Fruit fly (Drosophila melanogaster): ENCODE data around the gene CG43322.

The CG43322 gene

dm6 chr2L:7033100-7033675, 20.0 kb downstream of the CG43322 start (continued):
- TF ChIP-seq CG8632 (GFP tag; optimal IDR thresholded peaks at IDR 0.05) (no peak), Smox (GFP tag; optimal IDR thresholded peaks at IDR 0.05) (no peak), CG8319 (GFP tag; optimal IDR thresholded peaks at IDR 0.05) (peak; percentile 15), CG3032 (tag; optimal IDR thresholded peaks at IDR 0.05) (peak; percentile 37), Eip78C (GFP tag) (peak; percentile 80), Sox15 (GFP tag; optimal IDR thresholded peaks at IDR 0.05) (no peak), Ets21C (GFP tag; optimal IDR thresholded peaks at IDR 0.05) (peak; percentile 7), Ets96B (tag; optimal IDR thresholded peaks at IDR 0.05) (peak; percentile 42), CG11762 (GFP tag; optimal IDR thresholded peaks at IDR 0.05; ENCODE audit: insufficient read depth) (peak; percentile 17), CG11902 (GFP tag; optimal IDR thresholded peaks at IDR 0.05) (no peak), eg (GFP tag; IDR thresholded peaks at IDR 0.05) (no peak; the same call in 1 of the 3 replicates), Hr4 (GFP tag; optimal IDR thresholded peaks at IDR 0.05) (peak; percentile 68), CG34406 (GFP tag; optimal IDR thresholded peaks at IDR 0.05) (peak; percentile 47), CG7368 (GFP tag; optimal IDR thresholded peaks at IDR 0.05) (peak; percentile 48), acj6 (GFP tag; optimal IDR thresholded peaks at IDR 0.05) (peak; percentile 37), dsx (GFP tag; optimal IDR thresholded peaks at IDR 0.05; ENCODE audit: poor library complexity, severe bottlenecking) (peak; percentile 56), Sox102F (GFP tag; optimal IDR thresholded peaks at IDR 0.05) (no peak), dac (GFP tag; optimal IDR thresholded peaks at IDR 0.05) (peak; percentile 23), CG31627 (GFP tag; optimal IDR thresholded peaks at IDR 0.05) (peak; percentile 62), Sox14 (GFP tag; optimal IDR thresholded peaks at IDR 0.05) (peak; percentile 73), CG6854 (GFP tag; optimal IDR thresholded peaks at IDR 0.05) (no peak), esn (GFP tag; optimal IDR thresholded peaks at IDR 0.05) (peak; percentile 56)

- TF ChIP-seq Met (GFP tag; optimal IDR thresholded peaks at IDR 0.05) (no peak), esn (GFP tag; optimal IDR thresholded peaks at IDR 0.05) (peak; percentile 34), Lpt (GFP tag; optimal IDR thresholded peaks at IDR 0.05) (no peak), net (GFP tag; optimal IDR thresholded peaks at IDR 0.05) (no peak), topi (GFP tag; optimal IDR thresholded peaks at IDR 0.05) (peak; percentile 3), fkh (GFP tag; optimal IDR thresholded peaks at IDR 0.05) (no peak), CG32006 (GFP tag; optimal IDR thresholded peaks at IDR 0.05) (no peak), CG3032 (tag; optimal IDR thresholded peaks at IDR 0.05) (no peak), CG6808 (GFP tag; optimal IDR thresholded peaks at IDR 0.05) (peak; percentile 9), Gug (GFP tag; IDR thresholded peaks at IDR 0.05) (no peak), CG8119 (GFP tag; IDR thresholded peaks at IDR 0.05) (no peak), Sox14 (GFP tag; optimal IDR thresholded peaks at IDR 0.05) (no peak), ss (GFP tag; optimal IDR thresholded peaks at IDR 0.05) (peak; percentile 24 to 39), CG7368 (GFP tag; optimal IDR thresholded peaks at IDR 0.05) (no peak), CG8632 (GFP tag; optimal IDR thresholded peaks at IDR 0.05) (no peak), Blimp-1 (GFP tag; optimal IDR thresholded peaks at IDR 0.05) (no peak), Eip93F (GFP tag; optimal IDR thresholded peaks at IDR 0.05) (no peak), dsx (GFP tag; optimal IDR thresholded peaks at IDR 0.05; ENCODE audit: poor library complexity, severe bottlenecking) (peak; percentile 38), eg (GFP tag; IDR thresholded peaks at IDR 0.05) (no peak), CG15336 (GFP tag; IDR thresholded peaks at IDR 0.05) (no peak), Hr39 (GFP tag; optimal IDR thresholded peaks at IDR 0.05) (no peak), Hr38 (GFP tag; optimal IDR thresholded peaks at IDR 0.05) (no peak), Eip78C (GFP tag) (peak; percentile 72), Sox102F (GFP tag; optimal IDR thresholded peaks at IDR 0.05) (no peak), achi (GFP tag; optimal IDR thresholded peaks at IDR 0.05) (no peak), CG10669 (GFP tag; optimal IDR thresholded peaks at IDR 0.05) (no peak), CG11294 (GFP tag; IDR thresholded peaks at IDR 0.05) (no peak), CG11902 (GFP tag; optimal IDR thresholded peaks at IDR 0.05) (no peak), svp (GFP tag) (peak; percentile 82), Sox15 (GFP tag; optimal IDR thresholded peaks at IDR 0.05) (no peak), vri (GFP tag; optimal IDR thresholded peaks at IDR 0.05) (peak; percentile 61)
Measured at dm6 chr2L:7037773-7038327, 24.7 kb downstream of the CG43322 start, which contains the start of gene milt. milt (plus strand) TSS chr2L:7037823.

Measured in whole organism, prepupa.